Fruit fly (Drosophila melanogaster): ENCODE data around the gene Obp22a.

The Obp22a gene

DNA sequence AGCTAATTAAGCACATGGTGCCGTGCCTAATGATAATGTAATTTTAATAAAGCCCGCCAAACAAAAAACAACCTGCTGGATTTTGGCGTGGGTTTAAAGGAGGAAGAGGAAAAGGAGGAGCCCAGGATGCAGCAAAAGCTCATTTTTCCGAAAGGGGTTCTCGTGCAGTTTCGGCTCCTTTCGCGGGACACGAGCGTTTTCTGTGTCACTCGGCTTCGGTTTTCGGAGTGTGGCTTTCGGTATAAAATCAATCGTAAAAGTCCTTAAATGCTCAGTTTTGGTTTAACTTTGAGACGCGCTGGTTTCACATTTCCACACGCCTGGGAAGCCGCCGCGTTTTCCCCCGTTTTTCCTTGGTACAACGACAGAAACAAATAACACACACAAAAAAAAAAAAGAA lies 19.5 kb upstream of the Obp22a start (continued):
- TF ChIP-seq CG32532 (GFP tag; IDR thresholded peaks at IDR 0.05): no peak
- TF ChIP-seq onecut (GFP tag; IDR thresholded peaks at IDR 0.05): peak; percentile 18; the same call in 1 of the 2 replicates
- TF ChIP-seq CG17912 (GFP tag; optimal IDR thresholded peaks at IDR 0.05): no peak
- TF ChIP-seq pum (GFP tag; optimal IDR thresholded peaks at IDR 0.05): no peak
- no peak for TF ChIP-seq D19A (tag; optimal IDR thresholded peaks at IDR 0.05)
- TF ChIP-seq CG17328 (GFP tag; IDR thresholded peaks at IDR 0.05): 0 out of 2 replicates have a peak, but pooled peaks have one; percentile 11
- TF ChIP-seq NFAT (GFP tag; IDR thresholded peaks at IDR 0.05): 0 out of 2 replicates have a peak, but pooled peaks have one; percentile 14
- TF ChIP-seq ato (GFP tag; IDR thresholded peaks at IDR 0.05; ENCODE audit: partially characterized antibody): no peak
- no peak for TF ChIP-seq slp2 (GFP tag; optimal IDR thresholded peaks at IDR 0.05)
- TF ChIP-seq nmo (GFP tag; optimal IDR thresholded peaks at IDR 0.05): no peak
- TF ChIP-seq ewg (GFP tag; optimal IDR thresholded peaks at IDR 0.05): no peak
- no peak for TF ChIP-seq CG6813 (GFP tag; optimal IDR thresholded peaks at IDR 0.05)
- TF ChIP-seq stwl (tag; optimal IDR thresholded peaks at IDR 0.05): no peak
- TF ChIP-seq bigmax (GFP tag; optimal IDR thresholded peaks at IDR 0.05): no peak
- no peak for TF ChIP-seq CG18476 (GFP tag; optimal IDR thresholded peaks at IDR 0.05)
- TF ChIP-seq hb (GFP tag; IDR thresholded peaks at IDR 0.05; ENCODE audit: partially characterized antibody): no peak

DNA sequence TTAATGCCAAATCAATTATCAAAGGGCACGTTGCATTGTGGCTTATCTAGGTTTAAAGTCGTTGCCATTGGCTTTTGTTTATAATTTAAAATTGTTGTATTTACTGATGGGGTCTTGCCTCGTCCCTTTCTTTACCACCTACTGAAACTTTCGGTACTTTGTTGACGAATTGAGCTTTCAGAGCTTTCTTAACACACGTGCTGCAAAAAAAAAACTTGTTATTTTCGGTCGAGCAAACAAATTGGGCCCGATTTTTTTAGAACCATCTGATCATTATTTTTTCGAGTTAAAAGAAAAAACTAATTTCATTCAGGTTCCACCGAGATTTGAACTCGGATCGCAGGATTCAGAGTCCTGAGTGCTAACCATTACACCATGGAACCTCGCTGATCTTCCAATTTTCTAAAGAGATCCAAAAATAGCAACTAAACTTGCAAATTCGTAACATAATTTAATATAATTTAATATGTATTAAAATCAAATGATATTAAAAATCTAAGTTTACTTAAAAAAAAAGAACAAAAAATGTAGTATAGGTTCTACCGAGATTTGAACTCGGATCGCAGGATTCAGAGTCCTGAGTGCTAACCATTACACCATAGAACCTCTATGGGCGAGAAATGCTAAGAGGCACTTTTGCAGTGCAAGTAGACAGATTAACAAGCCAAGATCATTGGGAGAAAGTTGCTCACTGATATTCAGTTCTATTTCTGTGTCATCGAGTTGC lies 18.5 kb upstream of the Obp22a start:
- TF ChIP-seq Bdp1 (GFP tag; optimal IDR thresholded peaks at IDR 0.05): peak; percentile 99
- no peak for TF ChIP-seq wdn (GFP tag; IDR thresholded peaks at IDR 0.05)
- TF ChIP-seq Hr78 (GFP tag; optimal IDR thresholded peaks at IDR 0.05): no peak
- TF ChIP-seq Max (GFP tag; optimal IDR thresholded peaks at IDR 0.05): no peak
- no peak for TF ChIP-seq kah (GFP tag; optimal IDR thresholded peaks at IDR 0.05)
- no peak for TF ChIP-seq sug (tag; optimal IDR thresholded peaks at IDR 0.05)
- TF ChIP-seq ato (GFP tag; IDR thresholded peaks at IDR 0.05; ENCODE audit: partially characterized antibody): peak; percentile 80
- TF ChIP-seq sens (GFP tag): peak; percentile 53
- peak; percentile 14 for TF ChIP-seq gcm (GFP tag; optimal IDR thresholded peaks at IDR 0.05)
- TF ChIP-seq CG7963 (GFP tag; IDR thresholded peaks at IDR 0.05; ENCODE audit: partially characterized antibody): peak; percentile 81
- TF ChIP-seq CG12391 (tag; optimal IDR thresholded peaks at IDR 0.05): peak; percentile 48
- TF ChIP-seq Tbp (GFP tag; optimal IDR thresholded peaks at IDR 0.05): no peak
- TF ChIP-seq grn (GFP tag; optimal IDR thresholded peaks at IDR 0.05): peak; percentile 17
- TF ChIP-seq Blimp-1 (GFP tag; optimal IDR thresholded peaks at IDR 0.05): peak; percentile 27
- peak; percentile 85 for TF ChIP-seq bbx (GFP tag; IDR thresholded peaks at IDR 0.05; ENCODE audit: partially characterized antibody)
- TF ChIP-seq crp (GFP tag; optimal IDR thresholded peaks at IDR 0.05): no peak
- peak; percentile 85 for TF ChIP-seq mld (GFP tag; IDR thresholded peaks at IDR 0.05; ENCODE audit: partially characterized antibody)
- TF ChIP-seq sima (GFP tag; optimal IDR thresholded peaks at IDR 0.05): no peak
- peak; percentile 26 for TF ChIP-seq CG18262 (tag; optimal IDR thresholded peaks at IDR 0.05)
- peak; percentile 64; the same call in 2 of the 4 replicates for TF ChIP-seq Dll (GFP tag; IDR thresholded peaks at IDR 0.05; ENCODE audit: partially characterized antibody)
- TF ChIP-seq CG12299 (tag; optimal IDR thresholded peaks at IDR 0.05): no peak
- TF ChIP-seq btn (GFP tag; optimal IDR thresholded peaks at IDR 0.05): no peak
- TF ChIP-seq Usf (GFP tag; optimal IDR thresholded peaks at IDR 0.05): no peak
- TF ChIP-seq en (GFP tag; optimal IDR thresholded peaks at IDR 0.05): no peak
- peak; percentile 13 for TF ChIP-seq gem (tag; optimal IDR thresholded peaks at IDR 0.05)
- no peak for TF ChIP-seq CG3995 (GFP tag; optimal IDR thresholded peaks at IDR 0.05)
- no peak for TF ChIP-seq CG14710 (tag; optimal IDR thresholded peaks at IDR 0.05)
- peak; percentile 77 for TF ChIP-seq Scr (GFP tag; IDR thresholded peaks at IDR 0.05; ENCODE audit: partially characterized antibody)
- no peak for TF ChIP-seq Adf1 (GFP tag; IDR thresholded peaks at IDR 0.05)
- TF ChIP-seq Rfx (GFP tag; IDR thresholded peaks at IDR 0.05): no peak
- TF ChIP-seq sqz (GFP tag; optimal IDR thresholded peaks at IDR 0.05): peak; percentile 32
- TF ChIP-seq dysf (GFP tag; IDR thresholded peaks at IDR 0.05): no peak
- peak; percentile 33; the same call in 1 of the 2 replicates for TF ChIP-seq CG31441 (GFP tag; IDR thresholded peaks at IDR 0.05)

Measured in whole organism, embryonic.